Fruit fly (Drosophila melanogaster) S2 (cell line): ENCODE data around the gene CG12010.

ENCODE experiments used
- CG8478 ChIP-seq: fragments of >200 bp; optimal IDR thresholded peaks from 2 replicates; lab custom pipeline; 2018
- CTCF ChIP-seq, 2 experiments: fragments of >200 bp; optimal IDR thresholded peaks; 2 replicates each; lab custom pipeline; 2018

DNA sequence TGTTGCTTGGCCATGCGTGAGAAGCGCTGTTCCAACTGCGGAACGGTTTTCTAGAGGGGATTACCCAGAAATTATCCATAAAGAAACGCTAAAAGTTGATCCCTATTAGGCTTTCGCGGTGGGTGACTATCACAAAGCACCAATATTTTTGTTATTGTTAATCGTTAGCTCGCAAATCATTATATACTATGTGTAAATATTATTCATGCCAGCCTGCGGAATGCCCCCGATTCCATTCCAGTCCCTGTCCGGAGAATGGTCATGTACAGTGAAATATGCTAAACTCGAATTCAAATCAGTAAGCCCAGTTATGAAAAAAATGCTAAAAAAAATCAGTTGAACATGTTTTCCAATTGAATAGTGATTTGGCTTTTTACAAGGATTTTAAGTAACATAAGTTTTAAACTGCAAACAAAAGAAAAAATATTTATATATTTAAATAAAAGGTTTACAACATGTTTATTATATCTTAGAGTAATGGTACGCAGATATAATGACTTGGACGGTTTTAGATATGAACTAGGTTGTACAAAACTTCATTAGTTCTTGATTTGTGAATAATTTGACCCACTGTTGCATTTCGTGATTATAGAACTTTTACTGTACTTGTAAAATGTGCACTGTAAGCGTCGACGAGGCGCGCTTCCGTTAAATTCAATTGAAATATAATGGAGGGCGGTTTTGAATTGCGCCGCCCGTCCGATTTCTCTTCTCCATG lies 3.3 kb downstream of the CG12010 start:
- TF ChIP-seq CG8478 (lab: Kevin White, UChicago) (no peak), CTCF (optimal IDR thresholded peaks at IDR 0.05; lab: Kevin White, UChicago) (no peak)
